Worm (Caenorhabditis elegans) whole organism, mixed stage, embryonic: ENCODE measurements around the gene C54F6.15.
A peak's percentile ranks its signal among the peaks of the same experiment; 100 is the strongest.

Source experiments
- M03D4.4 ChIP-seq: sonication (generic microtip); optimal IDR thresholded peaks from 2 replicates; lab custom pipeline; 2017; ENCODE audit warnings: mild to moderate bottlenecking, missing genetic modification characterization, missing compliant biosample characterization
- bed-3 ChIP-seq: fragments of 200-800 bp; sonication (Bioruptor generic); optimal IDR thresholded peaks from 3 replicates; lab custom pipeline; 2018; ENCODE audit warnings: mild to moderate bottlenecking, missing genetic modification characterization, moderate library complexity, missing compliant biosample characterization
- blmp-1 ChIP-seq: fragments of 150-350 bp; optimal IDR thresholded peaks from 2 replicates; lab custom pipeline; 2014; ENCODE audit warnings: missing biosample characterization, missing genetic modification characterization
- ceh-39 ChIP-seq: fragments of 150-350 bp; optimal IDR thresholded peaks from 2 replicates; lab custom pipeline; 2014; ENCODE audit warnings: missing biosample characterization, missing genetic modification characterization
- ceh-43 ChIP-seq: fragments of 200-800 bp; sonication (Bioruptor generic); optimal IDR thresholded peaks from 2 replicates; lab custom pipeline; 2018; ENCODE audit warnings: mild to moderate bottlenecking, missing genetic modification characterization, moderate library complexity, missing compliant biosample characterization
- ceh-83 ChIP-seq: fragments of 200-800 bp; sonication (Bioruptor generic); optimal IDR thresholded peaks from 2 replicates; lab custom pipeline; 2018; ENCODE audit warnings: mild to moderate bottlenecking, missing genetic modification characterization, missing compliant biosample characterization
- ces-1 ChIP-seq: fragments of 150-350 bp; optimal IDR thresholded peaks from 2 replicates; lab custom pipeline; 2014; ENCODE audit warnings: missing biosample characterization, missing genetic modification reagents, missing genetic modification characterization
- cnd-1 ChIP-seq: fragments of 200-800 bp; sonication (Bioruptor generic); optimal IDR thresholded peaks from 2 replicates; lab custom pipeline; 2018; ENCODE audit warnings: mild to moderate bottlenecking, missing genetic modification characterization, missing compliant biosample characterization
- elt-1 ChIP-seq: sonication (generic microtip); optimal IDR thresholded peaks from 2 replicates; lab custom pipeline; 2017; ENCODE audit warnings: missing genetic modification characterization, mild to moderate bottlenecking, missing compliant biosample characterization, antibody characterized with exemption, moderate library complexity, borderline replicate concordance; ENCODE audit not compliant: insufficient read depth
- elt-3 ChIP-seq: fragments of 150-350 bp; optimal IDR thresholded peaks from 2 replicates; lab custom pipeline; 2014; ENCODE audit warnings: missing biosample characterization, missing genetic modification characterization
- flh-1 ChIP-seq: fragments of 200-800 bp; sonication (Bioruptor generic); optimal IDR thresholded peaks from 2 replicates; lab custom pipeline; 2018; ENCODE audit warnings: mild to moderate bottlenecking, missing genetic modification characterization, moderate library complexity, missing compliant biosample characterization
- hlh-1 ChIP-seq: fragments of 150-350 bp; optimal IDR thresholded peaks from 2 replicates; lab custom pipeline; 2014; ENCODE audit warnings: missing biosample characterization, missing genetic modification reagents, missing genetic modification characterization
- lin-13 ChIP-seq: fragments of 150-350 bp; optimal IDR thresholded peaks from 2 replicates; lab custom pipeline; 2014; ENCODE audit warnings: missing biosample characterization, missing genetic modification characterization
- lin-32 ChIP-seq: fragments of 200-800 bp; sonication (Bioruptor generic); optimal IDR thresholded peaks from 2 replicates; lab custom pipeline; 2018; ENCODE audit warnings: mild to moderate bottlenecking, missing genetic modification characterization, missing compliant biosample characterization
- lsy-2 ChIP-seq: fragments of 150-350 bp; optimal IDR thresholded peaks from 2 replicates; lab custom pipeline; 2014; ENCODE audit warnings: missing biosample characterization, missing genetic modification characterization
- mab-5 ChIP-seq: fragments of 150-350 bp; optimal IDR thresholded peaks from 2 replicates; lab custom pipeline; 2014; ENCODE audit warnings: missing biosample characterization, missing genetic modification characterization
- mep-1 ChIP-seq: fragments of 150-350 bp; optimal IDR thresholded peaks from 2 replicates; lab custom pipeline; 2017; ENCODE audit warnings: missing biosample characterization, missing genetic modification reagents, missing genetic modification characterization, inconsistent platforms
- mls-2 ChIP-seq: sonication (generic microtip); optimal IDR thresholded peaks from 2 replicates; lab custom pipeline; 2016; ENCODE audit warnings: mild to moderate bottlenecking, missing genetic modification characterization, moderate library complexity, missing compliant biosample characterization
- nhr-12 ChIP-seq: fragments of 150-350 bp; optimal IDR thresholded peaks from 2 replicates; lab custom pipeline; 2014; ENCODE audit warnings: missing biosample characterization, missing genetic modification characterization
- nhr-2 ChIP-seq: fragments of 150-350 bp; optimal IDR thresholded peaks from 2 replicates; lab custom pipeline; 2014; ENCODE audit warnings: missing biosample characterization, missing genetic modification characterization
- nhr-237 ChIP-seq: fragments of 150-350 bp; optimal IDR thresholded peaks from 2 replicates; lab custom pipeline; 2014; ENCODE audit warnings: missing biosample characterization, missing genetic modification characterization
- nhr-28 ChIP-seq: fragments of 150-350 bp; optimal IDR thresholded peaks from 2 replicates; lab custom pipeline; 2014; ENCODE audit warnings: missing biosample characterization, missing genetic modification characterization
- pha-4 ChIP-seq: fragments of 150-350 bp; optimal IDR thresholded peaks from 2 replicates; lab custom pipeline; 2018; ENCODE audit warnings: missing biosample characterization, missing genetic modification reagents, missing genetic modification characterization
- sem-2 ChIP-seq: fragments of 200-800 bp; sonication (Bioruptor generic); optimal IDR thresholded peaks from 2 replicates; lab custom pipeline; 2018; ENCODE audit warnings: mild to moderate bottlenecking, missing genetic modification characterization, missing compliant biosample characterization
- snpc-4 ChIP-seq: fragments of 150-350 bp; optimal IDR thresholded peaks from 2 replicates; lab custom pipeline; 2014; ENCODE audit warnings: missing biosample characterization, missing genetic modification characterization
- sptf-1 ChIP-seq: sonication (generic microtip); optimal IDR thresholded peaks from 2 replicates; lab custom pipeline; 2017; ENCODE audit warnings: mild to moderate bottlenecking, missing genetic modification characterization, moderate library complexity, missing compliant biosample characterization
- tbx-8 ChIP-seq: fragments of 200-800 bp; sonication (Bioruptor generic); optimal IDR thresholded peaks from 2 replicates; lab custom pipeline; 2018; ENCODE audit warnings: mild to moderate bottlenecking, missing genetic modification characterization, moderate library complexity, missing compliant biosample characterization
- unc-120 ChIP-seq: sonication (generic microtip); optimal IDR thresholded peaks from 2 replicates; lab custom pipeline; 2017; ENCODE audit warnings: missing genetic modification characterization, missing compliant biosample characterization; ENCODE audit not compliant: poor library complexity, severe bottlenecking
- unc-39 ChIP-seq: fragments of 150-350 bp; optimal IDR thresholded peaks from 2 replicates; lab custom pipeline; 2014; ENCODE audit warnings: missing biosample characterization, missing genetic modification characterization
- zip-8 ChIP-seq: fragments of 150-350 bp; optimal IDR thresholded peaks from 2 replicates; lab custom pipeline; 2014; ENCODE audit warnings: missing biosample characterization, missing genetic modification characterization
- ztf-11 ChIP-seq: fragments of 150-350 bp; optimal IDR thresholded peaks from 2 replicates; lab custom pipeline; 2014; ENCODE audit warnings: missing biosample characterization, missing genetic modification characterization

C54F6.15 gene

DNA sequence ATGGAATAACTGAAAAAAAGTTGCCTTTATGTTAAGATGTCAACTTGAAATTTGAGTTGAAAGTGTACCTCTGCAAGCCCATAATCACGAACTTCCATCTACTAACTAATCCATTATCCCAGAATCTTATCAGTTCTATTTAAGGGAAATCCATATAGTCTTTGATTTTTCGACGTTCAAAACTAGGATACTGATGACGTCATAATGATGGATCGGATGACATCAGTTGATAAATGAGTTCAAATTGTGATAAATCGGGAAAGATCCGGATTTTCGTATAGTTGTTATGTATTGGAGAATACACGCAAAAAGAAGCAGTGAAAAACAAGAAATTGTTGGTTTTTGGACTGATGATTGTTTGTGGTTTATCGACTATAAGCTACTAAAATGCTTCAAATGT, 21.5 kb upstream of the C54F6.15 start:
- TF ChIP-seq unc-120 (tag; lab: Kevin White, UChicago) (no peak), lin-13 (no peak), zip-8 (peak; percentile 92)

DNA sequence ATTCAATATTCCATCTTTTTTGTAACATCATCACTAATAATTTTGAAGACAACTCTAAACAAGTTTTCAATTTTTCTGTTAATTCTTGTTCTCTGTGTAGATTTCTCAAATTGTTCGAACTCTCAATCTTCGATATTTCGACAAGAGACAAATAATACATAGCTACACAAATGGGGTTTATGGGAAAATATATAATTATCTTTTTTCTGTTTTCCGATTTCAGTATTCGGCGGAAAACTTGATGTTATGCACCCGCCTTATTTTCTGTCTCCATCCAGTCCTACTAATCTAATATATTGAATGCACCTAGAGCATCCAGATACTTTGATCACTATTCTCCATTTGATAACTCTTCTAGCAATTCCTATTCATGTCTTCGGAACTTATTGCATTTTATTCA, 16.8 kb upstream of the C54F6.15 start, which contains the start of gene srh-268:
Gene srh-268 (plus strand): TSS at position 301 of the 400 bp plus-strand sequence.
- TF ChIP-seq tbx-8: no peak
- no peak for TF ChIP-seq M03D4.4
- no peak for TF ChIP-seq cnd-1
- TF ChIP-seq lin-32 (GFP tag; lab: Kevin White, UChicago): no peak
- TF ChIP-seq mls-2 (tag; lab: Kevin White, UChicago): no peak
- TF ChIP-seq flh-1 (GFP tag; lab: Kevin White, UChicago): no peak
- no peak for TF ChIP-seq elt-1 (tag; lab: Kevin White, UChicago)
- TF ChIP-seq snpc-4: no peak
- TF ChIP-seq nhr-2 (tag; lab: Kevin White, UChicago): no peak
- TF ChIP-seq mab-5 (tag; lab: Kevin White, UChicago): no peak
- TF ChIP-seq mep-1: no peak
- TF ChIP-seq ces-1 (GFP tag; lab: Kevin White, UChicago): no peak
- TF ChIP-seq nhr-12 (tag; lab: Kevin White, UChicago): no peak
- TF ChIP-seq sem-2 (GFP tag; lab: Kevin White, UChicago): no peak
- TF ChIP-seq nhr-28 (tag; lab: Kevin White, UChicago): no peak
- TF ChIP-seq pha-4 (tag; lab: Kevin White, UChicago): no peak
- TF ChIP-seq unc-120 (tag; lab: Kevin White, UChicago): no peak
- TF ChIP-seq zip-8: no peak
- no peak for TF ChIP-seq hlh-1 (tag; lab: Kevin White, UChicago)
- TF ChIP-seq, all 35 proteins: peak for 0

- TF ChIP-seq nhr-28 (tag; lab: Kevin White, UChicago) (no peak), ztf-11 (tag; lab: Kevin White, UChicago) (no peak), mls-2 (tag; lab: Kevin White, UChicago) (no peak), pha-4 (tag; lab: Kevin White, UChicago) (no peak), mab-5 (tag; lab: Kevin White, UChicago) (no peak), ces-1 (GFP tag; lab: Kevin White, UChicago) (no peak), M03D4.4 (no peak), lin-13 (no peak), unc-39 (tag; lab: Kevin White, UChicago) (no peak), elt-3 (tag; lab: Kevin White, UChicago) (no peak), ceh-83 (GFP tag; lab: Kevin White, UChicago) (no peak), nhr-12 (tag; lab: Kevin White, UChicago) (no peak), lin-32 (GFP tag; lab: Kevin White, UChicago) (no peak), nhr-237 (tag; lab: Kevin White, UChicago) (no peak), elt-1 (tag; lab: Kevin White, UChicago) (no peak), zip-8 (no peak)
These were observed 15.8 kb upstream of the C54F6.15 start, which contains the start of gene C54F6.12 for ce11 chrV:7538018-7538417. TSS of gene C54F6.12 (minus strand) at chrV:7538118.

DNA sequence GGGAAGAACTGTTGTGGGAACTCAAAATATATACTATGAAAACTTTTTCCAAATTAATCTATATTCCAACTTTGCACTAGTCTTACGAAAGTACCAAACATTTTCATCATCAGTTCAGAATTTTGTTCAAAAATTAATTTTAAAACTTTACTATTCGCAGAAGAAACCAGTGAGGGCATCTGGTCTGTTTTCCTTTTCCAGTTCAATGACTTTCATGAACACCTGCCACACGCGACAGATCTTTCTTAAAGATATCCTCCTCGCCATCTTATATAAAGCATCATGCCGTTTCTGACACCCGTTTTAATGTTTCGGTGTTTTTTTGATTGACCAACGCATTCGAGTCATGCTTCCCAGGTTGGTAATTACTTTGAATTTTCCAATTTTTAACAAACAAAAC, 10.8 kb upstream of the C54F6.15 start, which contains the start of gene C54F6.3:
Gene C54F6.3 (plus strand): TSS at position 301 of the 400 bp plus-strand sequence.
- no peak for TF ChIP-seq hlh-1 (tag; lab: Kevin White, UChicago)
- TF ChIP-seq blmp-1 (tag; lab: Kevin White, UChicago): no peak
- TF ChIP-seq mep-1: no peak
- TF ChIP-seq nhr-237 (tag; lab: Kevin White, UChicago): no peak
- no peak for TF ChIP-seq ceh-83 (GFP tag; lab: Kevin White, UChicago)
- no peak for TF ChIP-seq ceh-39
- no peak for TF ChIP-seq snpc-4
- TF ChIP-seq M03D4.4: no peak
- no peak for TF ChIP-seq mab-5 (tag; lab: Kevin White, UChicago)
- no peak for TF ChIP-seq unc-39 (tag; lab: Kevin White, UChicago)
- TF ChIP-seq ceh-43 (GFP tag; lab: Kevin White, UChicago): no peak
- TF ChIP-seq nhr-28 (tag; lab: Kevin White, UChicago): no peak
- TF ChIP-seq lin-13: no peak
- no peak for TF ChIP-seq sptf-1 (tag; lab: Kevin White, UChicago)
- no peak for TF ChIP-seq unc-120 (tag; lab: Kevin White, UChicago)

- no peak for TF ChIP-seq sptf-1 (tag; lab: Kevin White, UChicago)
- no peak for TF ChIP-seq cnd-1
- no peak for TF ChIP-seq lsy-2 (tag; lab: Kevin White, UChicago)
- no peak for TF ChIP-seq snpc-4
- TF ChIP-seq bed-3 (GFP tag; lab: Kevin White, UChicago): no peak
- TF ChIP-seq, all 35 proteins: peak for 0
These were observed 7.7 kb upstream of the C54F6.15 start, which contains the start of gene swt-2 for ce11 chrV:7529840-7530239. TSS of gene swt-2 (plus strand) at chrV:7530140.
